Fruit fly (Drosophila melanogaster) whole organism, embryonic: ENCODE results near the gene Atox1.

ENCODE experiments used
- CG10147 ChIP-seq: fragments of 200-800 bp; sonication (Bioruptor generic); optimal IDR thresholded peaks from 2 replicates; lab custom pipeline; 2019; ENCODE audit warnings: missing biosample characterization, mild to moderate bottlenecking, missing genetic modification characterization, moderate library complexity
- CG1024 ChIP-seq: fragments of 200-800 bp; sonication (Bioruptor generic); IDR thresholded peaks from 2 replicates; pipeline ENCODE4 v1.3.6; 2022; ENCODE audit warnings: missing biosample characterization, missing genetic modification characterization
- CG12104 ChIP-seq: fragments of 200-800 bp; sonication (Bioruptor generic); optimal IDR thresholded peaks from 3 replicates; lab custom pipeline; 2016; ENCODE audit warnings: missing biosample characterization, missing genetic modification characterization
- CG12769 ChIP-seq: fragments of 200-800 bp; sonication (Bioruptor generic); optimal IDR thresholded peaks from 2 replicates; lab custom pipeline; 2019; ENCODE audit warnings: missing biosample characterization, mild to moderate bottlenecking, missing genetic modification characterization, moderate library complexity
- CG13775 ChIP-seq: fragments of 200-800 bp; sonication (Bioruptor generic); optimal IDR thresholded peaks from 3 replicates; lab custom pipeline; 2017; ENCODE audit warnings: missing biosample characterization, mild to moderate bottlenecking, missing genetic modification characterization
- CG14014 ChIP-seq: fragments of 200-800 bp; sonication (Bioruptor generic); IDR thresholded peaks from 2 replicates; pipeline ENCODE4 v1.3.6; 2022; ENCODE audit warnings: missing biosample characterization, missing genetic modification characterization
- CG14441 ChIP-seq: fragments of 200-800 bp; sonication (Bioruptor generic); IDR thresholded peaks from 2 replicates; pipeline ENCODE4 v1.3.6; 2022; ENCODE audit warnings: missing biosample characterization, missing genetic modification characterization
- CG14710 ChIP-seq: fragments of 200-800 bp; sonication (Bioruptor generic); optimal IDR thresholded peaks from 3 replicates; lab custom pipeline; 2019; ENCODE audit warnings: missing biosample characterization, mild to moderate bottlenecking, missing genetic modification characterization, moderate library complexity
- CG1529 ChIP-seq: fragments of 200-800 bp; sonication (Bioruptor generic); optimal IDR thresholded peaks from 3 replicates; lab custom pipeline; 2018; ENCODE audit warnings: missing biosample characterization, missing genetic modification characterization
- CG17328 ChIP-seq: fragments of 200-800 bp; sonication (Bioruptor generic); IDR thresholded peaks from 2 replicates; pipeline ENCODE4 v1.3.6; 2022; ENCODE audit warnings: missing biosample characterization, missing genetic modification characterization
- CG18262 ChIP-seq: fragments of 200-800 bp; optimal IDR thresholded peaks from 3 replicates; lab custom pipeline; 2019; ENCODE audit warnings: missing biosample characterization, mild to moderate bottlenecking, missing genetic modification characterization, moderate library complexity
- CG31388 ChIP-seq: fragments of 200-800 bp; sonication (Bioruptor generic); optimal IDR thresholded peaks from 2 replicates; lab custom pipeline; 2016; ENCODE audit warnings: missing biosample characterization, missing genetic modification characterization
- CG32767 ChIP-seq: fragments of 200-800 bp; sonication (Bioruptor generic); IDR thresholded peaks from 2 replicates; pipeline ENCODE4 v1.3.6; 2022; ENCODE audit warnings: missing biosample characterization, missing genetic modification characterization
- CG3281 ChIP-seq: fragments of 200-800 bp; sonication (Bioruptor generic); optimal IDR thresholded peaks from 3 replicates; lab custom pipeline; 2017; ENCODE audit warnings: missing biosample characterization, mild to moderate bottlenecking, missing genetic modification characterization
- CG3407 ChIP-seq: fragments of 200-800 bp; sonication (Bioruptor generic); optimal IDR thresholded peaks from 2 replicates; lab custom pipeline; 2018; ENCODE audit warnings: missing biosample characterization, mild to moderate bottlenecking, missing genetic modification characterization
- CG5953 ChIP-seq: fragments of 200-800 bp; sonication (Bioruptor generic); IDR thresholded peaks from 2 replicates; pipeline ENCODE4 v1.3.6; 2022; ENCODE audit warnings: missing biosample characterization, missing genetic modification characterization
- CG6689 ChIP-seq: fragments of 200-800 bp; sonication (Bioruptor generic); IDR thresholded peaks from 2 replicates; pipeline ENCODE4 v1.3.6; 2022; ENCODE audit warnings: missing biosample characterization, missing genetic modification characterization
- CG9797 ChIP-seq: fragments of 200-800 bp; sonication (Bioruptor generic); optimal IDR thresholded peaks from 3 replicates; lab custom pipeline; 2018; ENCODE audit warnings: missing biosample characterization, mild to moderate bottlenecking, missing genetic modification characterization
- CG9876 ChIP-seq: fragments of 200-800 bp; sonication (Bioruptor generic); optimal IDR thresholded peaks from 2 replicates; lab custom pipeline; 2016; ENCODE audit warnings: missing biosample characterization, missing genetic modification characterization
- CG9932 ChIP-seq: fragments of 200-800 bp; sonication (Bioruptor generic); IDR thresholded peaks from 2 replicates; pipeline ENCODE4 v1.3.6; 2022; ENCODE audit warnings: missing biosample characterization, missing genetic modification characterization
- D19B ChIP-seq: fragments of 200-800 bp; sonication (Bioruptor generic); optimal IDR thresholded peaks from 2 replicates; lab custom pipeline; 2017; ENCODE audit warnings: missing biosample characterization, mild to moderate bottlenecking, missing genetic modification characterization
- Dad ChIP-seq: fragments of 200-800 bp; sonication (Bioruptor generic); optimal IDR thresholded peaks from 3 replicates; lab custom pipeline; 2016; ENCODE audit warnings: missing biosample characterization, missing genetic modification characterization
- ERR ChIP-seq: fragments of 200-800 bp; sonication (Bioruptor generic); optimal IDR thresholded peaks from 2 replicates; lab custom pipeline; 2016; ENCODE audit warnings: missing biosample characterization, missing genetic modification characterization
- Ets65A ChIP-seq: fragments of 200-800 bp; sonication (Bioruptor generic); peaks from one replicate; lab custom pipeline; 2016; ENCODE audit warnings: missing biosample characterization, missing genetic modification characterization
- Ets97D ChIP-seq: fragments of 200-800 bp; sonication (Bioruptor generic); optimal IDR thresholded peaks from 3 replicates; lab custom pipeline; 2016; ENCODE audit warnings: missing biosample characterization, missing genetic modification characterization
- HLHmδ ChIP-seq: fragments of 200-800 bp; sonication (Bioruptor generic); optimal IDR thresholded peaks from 2 replicates; lab custom pipeline; 2018; ENCODE audit warnings: missing biosample characterization, mild to moderate bottlenecking, missing genetic modification characterization, moderate library complexity
- Meics ChIP-seq: fragments of 200-800 bp; sonication (Bioruptor generic); optimal IDR thresholded peaks from 2 replicates; lab custom pipeline; 2017; ENCODE audit warnings: missing biosample characterization, mild to moderate bottlenecking, missing genetic modification characterization
- NC2β ChIP-seq: fragments of 200-800 bp; sonication (Bioruptor generic); optimal IDR thresholded peaks from 2 replicates; lab custom pipeline; 2016; ENCODE audit warnings: missing biosample characterization, missing genetic modification characterization
- Sry-β ChIP-seq: fragments of 200-800 bp; sonication (Bioruptor generic); optimal IDR thresholded peaks from 2 replicates; lab custom pipeline; 2018; ENCODE audit warnings: missing biosample characterization, mild to moderate bottlenecking, missing genetic modification characterization, moderate library complexity
- Stat92E ChIP-seq, 3 experiments: fragments of >200 bp in 2 of 3; fragments of 200-800 bp in 1 of 3; sonication (Bioruptor generic) in 1 of 3; optimal IDR thresholded peaks; 2 replicates each; lab custom pipeline; 2017 to 2019; ENCODE audit warnings: missing biosample characterization in 3 of 3, missing genetic modification characterization in 3 of 3, mild to moderate bottlenecking in 1 of 3, moderate library complexity in 1 of 3
- Tbp ChIP-seq: fragments of >200 bp; optimal IDR thresholded peaks from 2 replicates; lab custom pipeline; 2018; ENCODE audit warnings: missing biosample characterization, missing genetic modification characterization
- ara ChIP-seq: fragments of 200-800 bp; sonication (Bioruptor generic); IDR thresholded peaks from 2 replicates; pipeline ENCODE4 v1.3.6; 2022; ENCODE audit warnings: missing biosample characterization, missing genetic modification characterization
- bcd ChIP-seq: fragments of 200-800 bp; sonication (Bioruptor generic); optimal IDR thresholded peaks from 2 replicates; lab custom pipeline; 2017; ENCODE audit warnings: missing biosample characterization, mild to moderate bottlenecking, missing genetic modification characterization
- crol ChIP-seq: fragments of 200-800 bp; sonication (Bioruptor generic); IDR thresholded peaks from 2 replicates; pipeline ENCODE4 v1.3.6; 2022; ENCODE audit warnings: missing biosample characterization, missing genetic modification characterization
- crp ChIP-seq, 2 experiments: fragments of 200-800 bp; sonication (Bioruptor generic); optimal IDR thresholded peaks; 2 replicates in 1 of 2; 3 replicates in 1 of 2; lab custom pipeline; 2017; ENCODE audit warnings: missing biosample characterization in 2 of 2, missing genetic modification characterization in 2 of 2, mild to moderate bottlenecking in 1 of 2, moderate library complexity in 1 of 2
- da ChIP-seq: fragments of 200-800 bp; sonication (Bioruptor generic); optimal IDR thresholded peaks from 2 replicates; lab custom pipeline; 2016; ENCODE audit warnings: missing biosample characterization, missing genetic modification characterization
- fd64A ChIP-seq: fragments of 200-800 bp; sonication (Bioruptor generic); optimal IDR thresholded peaks from 3 replicates; lab custom pipeline; 2018; ENCODE audit warnings: missing biosample characterization, mild to moderate bottlenecking, missing genetic modification characterization
- gfzf ChIP-seq: fragments of 200-800 bp; sonication (Bioruptor generic); optimal IDR thresholded peaks from 2 replicates; lab custom pipeline; 2016; ENCODE audit warnings: missing biosample characterization, mild to moderate bottlenecking, missing genetic modification characterization, moderate library complexity
- kah ChIP-seq: fragments of 200-800 bp; sonication (Bioruptor generic); optimal IDR thresholded peaks from 2 replicates; lab custom pipeline; 2018; ENCODE audit warnings: missing biosample characterization, mild to moderate bottlenecking, missing genetic modification characterization
- peb ChIP-seq: fragments of 200-800 bp; sonication (Bioruptor generic); IDR thresholded peaks from 2 replicates; pipeline ENCODE4 v1.3.6; 2022; ENCODE audit warnings: missing biosample characterization, missing genetic modification characterization
- pros ChIP-seq: fragments of 200-800 bp; sonication (Bioruptor generic); optimal IDR thresholded peaks from 3 replicates; lab custom pipeline; 2019; ENCODE audit warnings: missing biosample characterization, mild to moderate bottlenecking, missing genetic modification characterization, moderate library complexity
- sd ChIP-seq: fragments of 200-800 bp; sonication (Bioruptor generic); optimal IDR thresholded peaks from 3 replicates; lab custom pipeline; 2018; ENCODE audit warnings: missing biosample characterization, mild to moderate bottlenecking, missing genetic modification characterization, moderate library complexity
- shn ChIP-seq: fragments of 200-800 bp; sonication (Bioruptor generic); optimal IDR thresholded peaks from 3 replicates; lab custom pipeline; 2016; ENCODE audit warnings: missing biosample characterization, missing genetic modification characterization
- slbo ChIP-seq: fragments of 200-800 bp; sonication (Bioruptor generic); IDR thresholded peaks from 2 replicates; pipeline ENCODE4 v1.3.6; 2022; ENCODE audit warnings: missing biosample characterization, missing genetic modification characterization
- sna ChIP-seq: fragments of 200-800 bp; sonication (Bioruptor generic); IDR thresholded peaks from 2 replicates; pipeline ENCODE4 v1.3.6; 2022; ENCODE audit warnings: missing biosample characterization, missing genetic modification characterization; ENCODE audit not compliant: partially characterized antibody
- tll ChIP-seq, 2 experiments: fragments of 200-800 bp in 1 of 2; fragments of >200 bp in 1 of 2; sonication (Bioruptor generic) in 1 of 2; optimal IDR thresholded peaks; 2 replicates each; lab custom pipeline; 2017 to 2019; ENCODE audit warnings: missing biosample characterization in 2 of 2, missing genetic modification characterization in 2 of 2, mild to moderate bottlenecking in 1 of 2, moderate library complexity in 1 of 2
- vfl ChIP-seq: fragments of 200-800 bp; sonication (Bioruptor generic); optimal IDR thresholded peaks from 2 replicates; lab custom pipeline; 2016; ENCODE audit warnings: missing biosample characterization, missing genetic modification characterization
- vvl ChIP-seq: fragments of 200-800 bp; sonication (Bioruptor generic); IDR thresholded peaks from 2 replicates; pipeline ENCODE4 v1.3.6; 2022; ENCODE audit warnings: missing biosample characterization, missing genetic modification characterization
- yki ChIP-seq: fragments of >200 bp; optimal IDR thresholded peaks from 3 replicates; lab custom pipeline; 2018

The Atox1 gene

DNA sequence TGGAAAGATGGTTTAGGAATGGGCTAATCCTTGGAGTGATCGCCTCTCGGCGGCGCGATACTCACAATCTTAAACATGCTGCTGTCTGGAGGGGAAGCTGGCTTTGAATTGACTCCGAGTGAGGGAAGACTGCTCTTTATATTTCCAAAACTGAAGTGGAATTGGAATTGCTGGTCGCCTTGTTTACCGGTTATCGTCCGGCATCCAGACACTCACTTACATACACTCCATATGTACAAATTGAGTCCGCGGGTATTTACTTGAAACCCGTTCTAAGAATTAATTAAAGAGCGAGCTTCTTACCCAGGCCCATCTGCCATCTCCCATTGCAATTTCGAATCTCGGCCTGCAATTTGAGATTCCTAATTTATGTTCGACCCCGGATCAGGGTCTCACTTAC lies 26.1 kb downstream of the Atox1 start, which contains the start of gene Cpr78E:
Gene Cpr78E (minus strand): TSS at position 101 of the 400 bp plus-strand sequence.
- TF ChIP-seq CG14710 (no peak), CG6689 (GFP tag; lab: Robert Waterston, UW) (no peak), tll (GFP tag; optimal IDR thresholded peaks at IDR 0.05; lab: Kevin White, UChicago) (no peak)

DNA sequence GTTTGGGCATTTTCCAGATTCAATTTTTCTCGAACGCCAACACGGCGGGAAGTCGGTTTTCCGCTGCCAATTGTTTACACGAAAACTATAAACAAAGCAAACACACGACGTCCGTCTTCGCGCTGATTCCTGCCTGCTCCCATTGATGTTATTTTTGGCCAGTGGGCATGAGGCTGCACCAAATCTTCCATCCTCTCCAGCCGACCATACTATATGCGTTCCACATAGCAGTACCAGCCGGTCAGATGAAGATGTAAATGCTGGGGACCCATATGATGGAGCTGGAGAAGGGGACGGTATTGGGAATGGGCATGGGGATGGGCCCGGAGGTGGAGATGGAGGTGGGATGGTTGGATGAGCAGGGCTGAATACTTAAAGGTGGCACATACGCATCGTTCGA lies 26.7 kb downstream of the Atox1 start:
- 0 out of 2 replicates have a peak, but pooled peaks have one; percentile 6 for TF ChIP-seq CG1024 (GFP tag; lab: Robert Waterston, UW)
- TF ChIP-seq CG3281 (GFP tag; lab: Kevin White, UChicago) = no peak
- peak; percentile 95 for TF ChIP-seq CG12769 (tag; lab: Kevin White, UChicago)
- TF ChIP-seq peb (GFP tag; lab: Robert Waterston, UW) = 0 out of 2 replicates have a peak, but pooled peaks have one; percentile 11
- no peak for TF ChIP-seq CG18262 (tag; lab: Kevin White, UChicago)
- no peak for TF ChIP-seq CG3407 (GFP tag; lab: Kevin White, UChicago)
- 0 out of 2 replicates have a peak, but pooled peaks have one; percentile 9 for TF ChIP-seq ara
- TF ChIP-seq crol = peak; percentile 13; the same call in 1 of the 2 replicates
- TF ChIP-seq CG32767 (GFP tag; lab: Robert Waterston, UW) = no peak

DNA sequence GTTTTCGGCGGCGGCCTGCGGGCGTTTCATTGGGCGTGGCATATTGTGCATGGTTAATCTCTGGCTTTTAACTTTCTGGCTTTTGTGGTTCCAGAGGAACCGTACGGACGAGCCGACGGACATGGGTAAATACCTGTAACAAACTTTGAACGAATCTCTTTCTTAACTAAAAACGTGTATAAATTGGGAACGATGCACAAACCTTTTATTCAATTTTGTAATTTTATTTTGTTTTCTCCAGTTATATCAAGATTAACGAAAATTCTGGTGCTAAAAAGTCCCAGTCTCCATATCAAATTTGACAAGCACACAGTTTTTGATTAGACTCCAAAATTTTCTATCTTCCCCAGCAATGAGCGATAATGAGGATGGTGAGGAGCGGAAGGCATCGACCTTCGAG lies 31.0 kb downstream of the Atox1 start, which contains the start of gene CG11249:
Gene CG11249 (plus strand): TSS at position 301 of the 400 bp plus-strand sequence.
- no peak for TF ChIP-seq CG9797
- TF ChIP-seq CG14014 (GFP tag; lab: Robert Waterston, UW) = no peak
- TF ChIP-seq HLHmδ (GFP tag; lab: Kevin White, UChicago) = no peak
- TF ChIP-seq bcd = no peak
- TF ChIP-seq Ets65A (GFP tag; lab: Kevin White, UChicago) = no peak
- no peak for TF ChIP-seq yki (lab: Kevin White, UChicago)
- no peak for TF ChIP-seq pros (GFP tag; lab: Kevin White, UChicago)
- no peak for TF ChIP-seq sna (GFP tag; lab: Robert Waterston, UW)
- TF ChIP-seq vvl = no peak
- TF ChIP-seq Meics (GFP tag; lab: Kevin White, UChicago) = no peak
- no peak for TF ChIP-seq gfzf (GFP tag; lab: Kevin White, UChicago)
- no peak for TF ChIP-seq CG10147 (GFP tag; lab: Kevin White, UChicago)
- no peak for TF ChIP-seq CG17328
- no peak for TF ChIP-seq Tbp
- TF ChIP-seq vfl (GFP tag; lab: Kevin White, UChicago) = no peak
- TF ChIP-seq CG9932 (GFP tag; lab: Robert Waterston, UW) = no peak
- no peak for TF ChIP-seq kah
- no peak for TF ChIP-seq D19B

DNA sequence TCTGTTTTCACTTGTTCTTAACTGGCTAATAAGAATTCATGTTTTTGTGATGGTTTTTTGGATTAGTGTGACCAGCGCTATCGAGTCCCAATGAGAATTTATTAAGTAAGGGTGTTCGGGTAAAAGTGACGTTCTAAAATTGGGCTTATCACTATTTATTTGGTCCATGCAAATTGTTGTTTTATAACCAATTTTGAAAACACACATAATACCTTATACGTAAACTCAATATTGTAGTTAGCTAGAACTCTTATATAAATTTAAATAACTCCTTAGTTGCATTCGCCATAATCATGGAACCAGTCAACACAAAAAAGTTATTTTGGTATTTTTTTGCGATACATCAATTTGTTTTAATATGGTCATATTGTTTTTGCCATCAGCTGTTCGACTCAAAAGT lies 38.9 kb downstream of the Atox1 start, which contains the start of the genes Als2 and CG11248:
Gene Als2 (minus strand): TSS at position 69 of the 400 bp plus-strand sequence.
Gene CG11248 (plus strand): TSS at position 364 of the 400 bp plus-strand sequence.
- TF ChIP-seq CG9876 (GFP tag; lab: Kevin White, UChicago) (peak; percentile 50), Dad (GFP tag; lab: Kevin White, UChicago) (peak; percentile 36), shn (GFP tag; lab: Kevin White, UChicago) (peak; percentile 70), CG31388 (GFP tag; lab: Kevin White, UChicago) (peak; percentile 51), CG14441 (GFP tag; lab: Robert Waterston, UW) (peak; percentile 72), crp (GFP tag; optimal IDR thresholded peaks at IDR 0.05; lab: Kevin White, UChicago) (peak; percentile 78 to 93), da (GFP tag; lab: Kevin White, UChicago) (no peak), Ets97D (peak; percentile 54), CG13775 (peak; percentile 78), CG5953 (GFP tag; lab: Robert Waterston, UW) (0 out of 2 replicates have a peak, but pooled peaks have one; percentile 52), CG12104 (peak; percentile 35), Sry-β (peak; percentile 61), ERR (GFP tag; lab: Kevin White, UChicago) (peak; percentile 18), slbo (GFP tag; lab: Robert Waterston, UW) (peak; percentile 84), CG1529 (GFP tag; lab: Kevin White, UChicago) (no peak), Stat92E (GFP tag; optimal IDR thresholded peaks at IDR 0.05; lab: Kevin White, UChicago) (no peak), fd64A (GFP tag; lab: Kevin White, UChicago) (no peak), NC2β (GFP tag; lab: Kevin White, UChicago) (peak; percentile 46), sd (tag; lab: Kevin White, UChicago) (no peak)
